Worm (Caenorhabditis elegans) whole organism, L4 larva: ENCODE measurements around the gene col-90.
A peak's percentile ranks its signal among the peaks of the same experiment; 100 is the strongest.

Experiments
- F10B5.3 ChIP-seq: sonication (generic microtip); optimal IDR thresholded peaks from 2 replicates; lab custom pipeline; 2016; ENCODE audit warnings: mild to moderate bottlenecking, missing genetic modification characterization, missing compliant biosample characterization
- F26F4.8 ChIP-seq: fragments of 200-800 bp; sonication (Bioruptor generic); conservative IDR thresholded peaks from 2 replicates; pipeline ENCODE4 v1.3.6; 2022; ENCODE audit warnings: missing genetic modification characterization, missing compliant biosample characterization
- F44E2.7 ChIP-seq: fragments of 200-800 bp; sonication (Bioruptor generic); IDR thresholded peaks from 2 replicates; pipeline ENCODE4 v2.1.2; 2022; ENCODE audit warnings: missing genetic modification characterization, missing compliant biosample characterization
- aha-1 ChIP-seq: fragments of 150-350 bp; peaks from one replicate; lab custom pipeline; 2014; ENCODE audit warnings: missing biosample characterization, missing genetic modification characterization
- aly-2 ChIP-seq: sonication (generic microtip); optimal IDR thresholded peaks from 2 replicates; lab custom pipeline; 2018; ENCODE audit warnings: missing biosample characterization, missing genetic modification characterization
- arid-1 ChIP-seq: fragments of 200-800 bp; sonication (Bioruptor generic); conservative IDR thresholded peaks from 2 replicates; pipeline ENCODE4 v1.3.6; 2022; ENCODE audit warnings: missing genetic modification reagents, missing genetic modification characterization, missing compliant biosample characterization
- ceh-32 ChIP-seq: sonication (generic microtip); optimal IDR thresholded peaks from 2 replicates; lab custom pipeline; 2016; ENCODE audit warnings: mild to moderate bottlenecking, missing genetic modification characterization, missing compliant biosample characterization; ENCODE audit not compliant: poor library complexity
- ceh-62 ChIP-seq: sonication (generic microtip); optimal IDR thresholded peaks from 2 replicates; lab custom pipeline; 2017; ENCODE audit warnings: missing biosample characterization, missing genetic modification characterization
- cey-2 ChIP-seq: sonication (generic microtip); optimal IDR thresholded peaks from 3 replicates; lab custom pipeline; 2017; ENCODE audit warnings: missing genetic modification characterization, mild to moderate bottlenecking, missing compliant biosample characterization, antibody characterized with exemption, borderline replicate concordance; ENCODE audit not compliant: insufficient read depth
- daf-16 ChIP-seq, 3 experiments: sonication (generic microtip); optimal IDR thresholded peaks; 2 replicates each; lab custom pipeline; 2016 to 2017; ENCODE audit warnings: missing genetic modification characterization in 3 of 3, missing genetic modification reagents in 3 of 3, mild to moderate bottlenecking in 2 of 3, missing compliant biosample characterization in 2 of 3, missing biosample characterization in 1 of 3, moderate library complexity in 1 of 3
- daf-19 ChIP-seq: fragments of 200-800 bp; sonication (Bioruptor generic); conservative IDR thresholded peaks from 2 replicates; pipeline ENCODE4 v1.3.6; 2022; ENCODE audit warnings: missing genetic modification characterization, missing compliant biosample characterization
- daf-8 ChIP-seq: fragments of 200-800 bp; sonication (Bioruptor generic); IDR thresholded peaks from 2 replicates; pipeline ENCODE4 v1.3.6; 2022; ENCODE audit warnings: missing genetic modification characterization, missing compliant biosample characterization
- dmd-6 ChIP-seq: fragments of 200-800 bp; sonication (Bioruptor generic); IDR thresholded peaks from 2 replicates; pipeline ENCODE4 v1.3.6; 2022; ENCODE audit warnings: missing genetic modification reagents, missing genetic modification characterization, missing compliant biosample characterization
- dmd-9 ChIP-seq: fragments of 200-800 bp; sonication (Bioruptor generic); IDR thresholded peaks from 2 replicates; pipeline ENCODE4 v1.3.6; 2022; ENCODE audit warnings: missing genetic modification reagents, missing genetic modification characterization, missing compliant biosample characterization
- dpl-1 ChIP-seq: fragments of 150-350 bp; optimal IDR thresholded peaks from 2 replicates; lab custom pipeline; 2014; ENCODE audit warnings: missing biosample characterization, missing genetic modification reagents, missing genetic modification characterization
- dve-1 ChIP-seq: sonication (generic microtip); optimal IDR thresholded peaks from 2 replicates; lab custom pipeline; 2017; ENCODE audit warnings: antibody characterized with exemption, mild to moderate bottlenecking, missing genetic modification characterization, missing compliant biosample characterization; ENCODE audit not compliant: insufficient read depth
- fkh-10 ChIP-seq: fragments of 150-350 bp; optimal IDR thresholded peaks from 2 replicates; lab custom pipeline; 2014; ENCODE audit warnings: missing biosample characterization, missing genetic modification reagents, missing genetic modification characterization
- gei-8 ChIP-seq: fragments of 200-800 bp; sonication (Bioruptor generic); optimal IDR thresholded peaks from 2 replicates; lab custom pipeline; 2018; ENCODE audit warnings: mild to moderate bottlenecking, missing genetic modification characterization, missing compliant biosample characterization
- hlh-11 ChIP-seq: fragments of 200-800 bp; sonication (Bioruptor generic); optimal IDR thresholded peaks from 2 replicates; lab custom pipeline; 2018; ENCODE audit warnings: mild to moderate bottlenecking, missing genetic modification characterization, missing compliant biosample characterization
- hmg-1.1 ChIP-seq: fragments of 200-800 bp; sonication (Bioruptor generic); IDR thresholded peaks from 2 replicates; pipeline ENCODE4 v1.3.6; 2022; ENCODE audit warnings: missing genetic modification reagents, missing genetic modification characterization, missing compliant biosample characterization
- lin-1 ChIP-seq: fragments of 200-800 bp; sonication (Bioruptor generic); IDR thresholded peaks from 2 replicates; pipeline ENCODE4 v1.3.6; 2022; ENCODE audit warnings: missing genetic modification reagents, missing genetic modification characterization, missing compliant biosample characterization
- lin-29 ChIP-seq: fragments of 200-800 bp; sonication (Bioruptor generic); IDR thresholded peaks from 2 replicates; pipeline ENCODE4 v1.3.6; 2022; ENCODE audit warnings: missing genetic modification reagents, missing genetic modification characterization, missing compliant biosample characterization
- lsy-2 ChIP-seq, 2 experiments: fragments of 150-350 bp in 1 of 2; sonication (generic microtip) in 1 of 2; optimal IDR thresholded peaks; 2 replicates each; lab custom pipeline; 2014 to 2017; ENCODE audit warnings: missing biosample characterization in 2 of 2, missing genetic modification characterization in 2 of 2
- mep-1 ChIP-seq: fragments of 150-350 bp; sonication (generic microtip); optimal IDR thresholded peaks from 3 replicates; lab custom pipeline; 2014; ENCODE audit warnings: missing biosample characterization, missing genetic modification characterization
- mes-2 ChIP-seq: sonication (generic microtip); optimal IDR thresholded peaks from 2 replicates; lab custom pipeline; 2016; ENCODE audit warnings: missing genotype, mild to moderate bottlenecking, missing genetic modification characterization, missing compliant biosample characterization; ENCODE audit not compliant: poor library complexity, severe bottlenecking
- mxl-2 ChIP-seq: fragments of 200-800 bp; sonication (Bioruptor generic); conservative IDR thresholded peaks from 2 replicates; pipeline ENCODE4 v1.3.6; 2022; ENCODE audit warnings: missing genetic modification reagents, missing genetic modification characterization, missing compliant biosample characterization
- nhr-10 ChIP-seq: fragments of 150-350 bp; optimal IDR thresholded peaks from 2 replicates; lab custom pipeline; 2014; ENCODE audit warnings: missing biosample characterization, missing genetic modification characterization
- nhr-25 ChIP-seq: sonication (generic microtip); optimal IDR thresholded peaks from 2 replicates; lab custom pipeline; 2017; ENCODE audit warnings: missing genetic modification characterization, mild to moderate bottlenecking, missing compliant biosample characterization, antibody characterized with exemption, moderate library complexity, borderline replicate concordance; ENCODE audit not compliant: insufficient read depth
- nhr-28 ChIP-seq: fragments of 150-350 bp; optimal IDR thresholded peaks from 2 replicates; lab custom pipeline; 2014; ENCODE audit warnings: missing biosample characterization, missing genetic modification characterization
- php-3 ChIP-seq: fragments of 200-800 bp; sonication (Bioruptor generic); IDR thresholded peaks from 2 replicates; pipeline ENCODE4 v1.3.6; 2022; ENCODE audit warnings: missing genetic modification reagents, missing genetic modification characterization, missing compliant biosample characterization
- pqm-1 ChIP-seq: sonication (generic microtip); optimal IDR thresholded peaks from 2 replicates; lab custom pipeline; 2017; ENCODE audit warnings: missing biosample characterization, missing genetic modification characterization
- rbr-2 ChIP-seq: sonication (generic microtip); optimal IDR thresholded peaks from 2 replicates; lab custom pipeline; 2016; ENCODE audit warnings: missing genotype, missing genetic modification characterization, missing compliant biosample characterization
- saeg-2 ChIP-seq: fragments of 200-800 bp; sonication (Bioruptor generic); IDR thresholded peaks from 2 replicates; pipeline ENCODE4 v1.3.6; 2022; ENCODE audit warnings: missing genetic modification reagents, missing genetic modification characterization, missing compliant biosample characterization
- set-16 ChIP-seq: fragments of 200-800 bp; sonication (Bioruptor generic); IDR thresholded peaks from 2 replicates; pipeline ENCODE4 v1.3.6; 2022; ENCODE audit warnings: missing genetic modification reagents, missing genetic modification characterization, missing compliant biosample characterization
- spr-1 ChIP-seq: sonication (generic microtip); optimal IDR thresholded peaks from 2 replicates; lab custom pipeline; 2016; ENCODE audit warnings: mild to moderate bottlenecking, missing genetic modification characterization, missing compliant biosample characterization
- unc-62 ChIP-seq, 3 experiments: fragments of 150-350 bp in 1 of 3; sonication (generic microtip); optimal IDR thresholded peaks in 2 of 3; peaks in 1 of 3; 1 replicate in 1 of 3; 2 replicates in 2 of 3; lab custom pipeline; 2014 to 2017; ENCODE audit warnings: missing biosample characterization in 3 of 3, missing genetic modification characterization in 3 of 3, missing genetic modification reagents in 3 of 3, missing genotype in 1 of 3
- zfp-2 ChIP-seq: sonication (generic microtip); optimal IDR thresholded peaks from 2 replicates; lab custom pipeline; 2016; ENCODE audit warnings: mild to moderate bottlenecking, missing genetic modification characterization, missing compliant biosample characterization
- zip-2 ChIP-seq: fragments of 150-350 bp; optimal IDR thresholded peaks from 2 replicates; lab custom pipeline; 2014; ENCODE audit warnings: missing biosample characterization, missing genetic modification characterization
- ztf-7 ChIP-seq: fragments of 150-350 bp; optimal IDR thresholded peaks from 2 replicates; lab custom pipeline; 2014; ENCODE audit warnings: missing biosample characterization, missing genetic modification characterization

Gene col-90

DNA sequence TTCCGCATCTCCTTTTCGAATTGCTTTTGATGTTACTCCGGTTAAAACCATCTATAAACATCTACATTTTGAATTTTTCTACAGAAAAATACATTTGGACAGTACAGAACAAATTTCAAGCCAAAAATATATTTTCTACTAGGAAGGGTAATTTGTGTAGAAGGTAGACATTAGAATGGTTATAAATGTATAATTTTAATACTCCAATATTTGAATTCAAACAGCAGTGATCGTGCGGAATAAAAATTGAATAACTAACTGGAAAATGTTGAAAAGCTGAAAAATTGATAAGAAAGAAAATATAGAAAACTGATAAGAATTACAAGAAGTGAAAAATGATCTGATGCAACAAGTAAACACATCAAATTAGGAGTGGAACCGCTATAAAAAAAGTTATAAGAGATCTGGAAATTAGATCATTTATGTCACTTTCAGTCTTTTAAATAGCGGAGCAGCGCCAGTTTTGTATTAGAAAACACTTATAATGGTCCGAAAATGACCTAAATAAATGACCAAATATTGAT is 1.6 kb upstream of the col-90 start, which contains the start of gene gsto-1:
Gene gsto-1 (minus strand): TSS at position 51 of the 524 bp plus-strand sequence.
- TF ChIP-seq zip-2 (tag; lab: Kevin White, UChicago) (no peak), ztf-7 (peak; percentile 89), nhr-10 (no peak), hlh-11 (no peak), nhr-28 (tag; lab: Kevin White, UChicago) (no peak), F44E2.7 (GFP tag; lab: Robert Waterston, UW) (no peak), pqm-1 (peak; percentile 21), dve-1 (tag; lab: Kevin White, UChicago) (peak; percentile 47), gei-8 (GFP tag; lab: Kevin White, UChicago) (no peak), dmd-9 (GFP tag; lab: Robert Waterston, UW) (no peak), lin-29 (no peak), mep-1 (tag; lab: Kevin White, UChicago) (peak; percentile 40), daf-16 (GFP tag; optimal IDR thresholded peaks at IDR 0.05; lab: Kevin White, UChicago) (no peak), daf-16 (tag; optimal IDR thresholded peaks at IDR 0.05; lab: Kevin White, UChicago) (peak; percentile 81), saeg-2 (GFP tag; lab: Robert Waterston, UW) (no peak), dmd-6 (GFP tag; lab: Robert Waterston, UW) (no peak)
- TF ChIP-seq, all 104 proteins: peak for 5

DNA sequence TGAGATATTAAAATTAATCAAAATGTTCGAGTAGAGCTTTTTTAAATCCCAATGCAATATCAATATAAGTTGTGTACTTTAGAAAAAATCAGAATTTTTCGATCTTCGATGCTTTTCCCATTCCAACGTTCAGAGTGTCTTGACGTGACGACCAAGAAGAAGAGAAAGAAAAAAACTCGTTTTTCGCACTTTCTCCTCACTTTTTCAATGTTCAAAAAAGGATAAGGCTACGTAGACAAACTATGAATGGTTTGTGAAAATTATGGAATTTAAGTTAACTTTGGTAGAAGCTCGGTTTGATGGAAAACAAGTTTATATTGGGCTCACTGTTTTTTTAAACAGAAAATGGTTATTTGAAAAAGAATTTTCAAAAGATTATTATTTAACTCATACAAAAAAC is 961 bp upstream of the col-90 start:
- TF ChIP-seq arid-1 (GFP tag; lab: Robert Waterston, UW) (no peak), zfp-2 (tag; lab: Kevin White, UChicago) (no peak), daf-19 (GFP tag; lab: Robert Waterston, UW) (no peak), lsy-2 (tag; optimal IDR thresholded peaks at IDR 0.05; lab: Kevin White, UChicago) (no peak), daf-8 (GFP tag; lab: Robert Waterston, UW) (no peak), ztf-7 (no peak), nhr-25 (tag; lab: Kevin White, UChicago) (no peak), ceh-62 (no peak)

DNA sequence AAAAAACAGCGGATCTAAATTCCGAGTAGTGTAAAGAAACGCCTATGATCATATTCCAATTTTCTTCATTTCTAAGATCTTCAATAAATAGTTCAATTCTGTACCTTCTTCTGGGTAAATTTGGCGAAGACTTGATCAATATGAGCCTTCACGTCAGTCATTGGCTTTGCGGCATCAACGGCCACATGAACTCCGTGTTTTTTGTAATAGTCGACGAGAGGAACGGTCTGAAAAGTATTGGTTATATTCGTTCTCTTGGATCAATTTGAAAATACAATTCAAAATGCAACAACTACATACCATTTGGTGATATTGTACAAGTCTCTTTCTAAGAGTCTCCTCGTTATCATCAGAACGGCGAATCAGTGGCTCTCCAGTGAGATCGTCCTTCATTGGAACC is 1.8 kb downstream of the col-90 start:
- peak; percentile 92 for TF ChIP-seq aha-1
- TF ChIP-seq unc-62 (GFP tag; optimal IDR thresholded peaks at IDR 0.05 in 1 of 2; lab: Kevin White, UChicago), result no peak
- TF ChIP-seq unc-62 (tag; optimal IDR thresholded peaks at IDR 0.05; lab: Kevin White, UChicago), result no peak
- TF ChIP-seq aly-2 (tag; lab: Kevin White, UChicago), result no peak
- no peak for TF ChIP-seq php-3
- TF ChIP-seq F26F4.8 (GFP tag; lab: Robert Waterston, UW), result no peak
- no peak for TF ChIP-seq set-16

ce11 chrIII:7952077-7952765 is 3.6 kb downstream of the col-90 start, which contains the start of gene C29E4.15:
C29E4.15 (plus strand) TSS chrIII:7952623.
- TF ChIP-seq lin-1 (GFP tag; lab: Robert Waterston, UW), result no peak
- no peak for TF ChIP-seq F10B5.3 (tag; lab: Kevin White, UChicago)
- TF ChIP-seq lsy-2 (tag; optimal IDR thresholded peaks at IDR 0.05; lab: Kevin White, UChicago), result peak in 1 of 2 experiments; percentile 76
- peak; percentile 86 for TF ChIP-seq dpl-1 (GFP tag; lab: Kevin White, UChicago)
- peak; percentile 37; the same call in 1 of the 2 replicates for TF ChIP-seq hmg-1.1 (GFP tag; lab: Robert Waterston, UW)
- no peak for TF ChIP-seq cey-2 (tag; lab: Kevin White, UChicago)
- TF ChIP-seq spr-1 (tag; lab: Kevin White, UChicago), result no peak
- TF ChIP-seq rbr-2, result no peak
- TF ChIP-seq ceh-32, result no peak
- no peak for TF ChIP-seq mxl-2
- TF ChIP-seq fkh-10 (GFP tag; lab: Kevin White, UChicago), result peak; percentile 19
- TF ChIP-seq mes-2, result peak; percentile 69
- TF ChIP-seq unc-62 (GFP tag; optimal IDR thresholded peaks at IDR 0.05 in 1 of 2; lab: Kevin White, UChicago), result peak in 1 of 2 experiments; percentile 86
- TF ChIP-seq unc-62 (tag; optimal IDR thresholded peaks at IDR 0.05; lab: Kevin White, UChicago), result no peak
